Worm (Caenorhabditis elegans): ENCODE measurements around the gene R12B2.6.

R12B2.6 gene

DNA sequence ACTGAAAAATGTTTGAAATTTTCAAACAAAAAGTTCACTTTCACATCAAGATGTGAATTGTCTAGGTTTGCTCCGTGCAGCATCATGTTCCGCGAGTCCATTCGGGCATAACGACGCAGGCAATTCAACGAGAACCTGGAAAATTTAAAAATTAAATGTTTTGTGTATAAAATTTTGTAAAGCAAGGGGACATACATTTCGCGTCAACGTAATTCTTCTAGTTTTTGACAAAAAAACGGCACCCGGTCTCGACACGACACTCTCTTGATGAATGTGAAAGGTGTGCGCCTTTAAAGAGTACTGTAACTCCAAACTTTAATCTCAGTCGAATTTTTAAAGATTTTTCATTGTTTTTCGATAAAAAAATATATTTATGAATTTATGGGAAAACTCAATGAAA, at the start of gene R12B2.6:
Gene R12B2.6, minus strand, starts transcription at position 101 of the 400 bp plus-strand sequence.
- no peak for TF ChIP-seq blmp-1 (tag; optimal IDR thresholded peaks at IDR 0.05)
- TF ChIP-seq cnd-1 (tag; optimal IDR thresholded peaks at IDR 0.05): no peak
- no peak for TF ChIP-seq sptf-1 (tag; optimal IDR thresholded peaks at IDR 0.05)
- TF ChIP-seq nhr-2 (tag; optimal IDR thresholded peaks at IDR 0.05): no peak
- TF ChIP-seq nhr-28 (tag; optimal IDR thresholded peaks at IDR 0.05): no peak
- TF ChIP-seq mls-2 (tag; optimal IDR thresholded peaks at IDR 0.05): no peak
- TF ChIP-seq ces-1 (GFP tag; optimal IDR thresholded peaks at IDR 0.05): no peak
- TF ChIP-seq unc-62 (GFP tag; optimal IDR thresholded peaks at IDR 0.05): no peak
- TF ChIP-seq unc-39 (tag; optimal IDR thresholded peaks at IDR 0.05): no peak
- TF ChIP-seq elt-1 (tag; optimal IDR thresholded peaks at IDR 0.05; ENCODE audit: borderline replicate concordance, insufficient read depth): no peak
- no peak for TF ChIP-seq ceh-83 (GFP tag; optimal IDR thresholded peaks at IDR 0.05)
- no peak for TF ChIP-seq nhr-237 (tag; optimal IDR thresholded peaks at IDR 0.05)
- no peak for TF ChIP-seq ceh-43 (GFP tag; optimal IDR thresholded peaks at IDR 0.05)
- no peak for TF ChIP-seq snpc-4 (tag; optimal IDR thresholded peaks at IDR 0.05)
- no peak for TF ChIP-seq lin-13 (tag; optimal IDR thresholded peaks at IDR 0.05)
- no peak for TF ChIP-seq flh-1 (GFP tag; optimal IDR thresholded peaks at IDR 0.05)
- no peak for TF ChIP-seq ceh-39 (tag; optimal IDR thresholded peaks at IDR 0.05)
- no peak for TF ChIP-seq ztf-11 (tag; optimal IDR thresholded peaks at IDR 0.05)
- no peak for TF ChIP-seq lsy-2 (tag; optimal IDR thresholded peaks at IDR 0.05)

DNA sequence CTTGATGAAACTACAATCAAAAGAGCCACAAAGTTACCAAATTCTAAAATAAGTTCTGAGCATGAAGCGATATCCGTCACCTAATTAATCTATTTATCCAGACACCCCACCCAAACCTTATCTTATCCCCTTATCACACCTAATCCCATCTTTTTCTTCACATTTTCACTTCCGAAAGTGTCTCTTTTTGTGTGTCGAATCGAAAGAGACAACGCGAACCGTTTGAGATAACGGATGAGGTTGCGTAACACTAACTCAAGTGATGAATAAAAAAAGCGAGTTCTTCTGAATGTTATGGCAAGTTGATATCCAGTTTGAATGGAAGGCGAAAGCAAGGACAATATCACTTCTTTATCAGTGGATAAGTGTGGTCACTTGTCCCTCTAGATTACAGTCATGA, 49.6 kb upstream of the R12B2.6 start:
- TF ChIP-seq sem-2 (GFP tag; optimal IDR thresholded peaks at IDR 0.05) (no peak), mab-5 (tag; optimal IDR thresholded peaks at IDR 0.05) (no peak), nhr-2 (tag; optimal IDR thresholded peaks at IDR 0.05) (no peak), ztf-11 (tag; optimal IDR thresholded peaks at IDR 0.05) (no peak), hlh-1 (tag; optimal IDR thresholded peaks at IDR 0.05) (no peak), zip-8 (tag; optimal IDR thresholded peaks at IDR 0.05) (no peak), nhr-237 (tag; optimal IDR thresholded peaks at IDR 0.05) (no peak), ham-2 (GFP tag; optimal IDR thresholded peaks at IDR 0.05) (no peak), ceh-43 (GFP tag; optimal IDR thresholded peaks at IDR 0.05) (no peak), blmp-1 (tag; optimal IDR thresholded peaks at IDR 0.05) (no peak), ceh-39 (tag; optimal IDR thresholded peaks at IDR 0.05) (no peak), pha-4 (tag; optimal IDR thresholded peaks at IDR 0.05) (no peak)

DNA sequence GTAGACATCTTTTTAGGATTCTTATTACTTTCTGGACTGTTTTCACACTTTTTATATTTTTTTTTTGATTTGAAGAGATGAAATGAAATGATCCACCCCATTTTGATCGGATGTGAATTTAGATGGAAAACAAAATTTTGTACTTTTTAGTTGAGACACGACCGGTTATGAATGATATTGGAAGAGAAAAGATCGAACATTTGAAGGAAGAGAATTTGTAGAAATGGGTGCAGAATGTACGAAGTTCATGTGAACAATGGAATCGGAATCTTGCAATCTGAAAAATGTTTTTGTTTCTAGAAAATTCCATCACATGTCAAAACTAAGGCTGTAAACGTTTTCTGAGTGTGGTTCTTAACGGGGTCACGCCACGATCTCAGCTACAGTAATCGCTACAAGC, 48.9 kb upstream of the R12B2.6 start, which contains the start of gene F01F1.14:
Gene F01F1.14, minus strand, starts transcription at position 101 of the 400 bp plus-strand sequence.
- TF ChIP-seq unc-39 (tag; optimal IDR thresholded peaks at IDR 0.05): no peak
- no peak for TF ChIP-seq ham-2 (GFP tag; optimal IDR thresholded peaks at IDR 0.05)
- TF ChIP-seq snpc-4 (tag; optimal IDR thresholded peaks at IDR 0.05): no peak
- no peak for TF ChIP-seq ceh-43 (GFP tag; optimal IDR thresholded peaks at IDR 0.05)

DNA sequence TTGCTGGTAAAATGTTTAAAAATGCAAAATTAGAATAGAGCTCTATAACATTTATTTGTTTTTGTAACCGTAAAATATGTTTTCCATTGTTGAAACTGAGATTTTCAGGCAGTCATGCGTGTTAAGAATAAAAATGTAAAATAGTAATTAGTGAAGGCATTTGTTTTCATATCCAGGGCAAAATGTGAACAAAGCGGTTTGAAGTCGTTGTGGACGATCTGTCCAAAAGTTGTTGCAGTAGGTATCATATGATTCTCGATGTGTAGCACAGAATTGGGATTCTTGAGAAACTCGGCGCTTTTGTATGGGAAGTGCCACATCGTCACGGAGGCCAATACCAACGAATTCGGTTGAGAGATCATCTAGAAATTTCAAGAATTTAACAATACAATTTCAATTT, 48.3 kb upstream of the R12B2.6 start:
- TF ChIP-seq nhr-76 (tag; optimal IDR thresholded peaks at IDR 0.05) (no peak), ztf-11 (tag; optimal IDR thresholded peaks at IDR 0.05) (no peak), hlh-1 (tag; optimal IDR thresholded peaks at IDR 0.05) (no peak), cnd-1 (tag; optimal IDR thresholded peaks at IDR 0.05) (no peak), nhr-2 (tag; optimal IDR thresholded peaks at IDR 0.05) (no peak), lin-32 (GFP tag; optimal IDR thresholded peaks at IDR 0.05) (no peak), drap-1 (GFP tag; optimal IDR thresholded peaks at IDR 0.05) (no peak), ceh-43 (GFP tag; optimal IDR thresholded peaks at IDR 0.05) (no peak)

DNA sequence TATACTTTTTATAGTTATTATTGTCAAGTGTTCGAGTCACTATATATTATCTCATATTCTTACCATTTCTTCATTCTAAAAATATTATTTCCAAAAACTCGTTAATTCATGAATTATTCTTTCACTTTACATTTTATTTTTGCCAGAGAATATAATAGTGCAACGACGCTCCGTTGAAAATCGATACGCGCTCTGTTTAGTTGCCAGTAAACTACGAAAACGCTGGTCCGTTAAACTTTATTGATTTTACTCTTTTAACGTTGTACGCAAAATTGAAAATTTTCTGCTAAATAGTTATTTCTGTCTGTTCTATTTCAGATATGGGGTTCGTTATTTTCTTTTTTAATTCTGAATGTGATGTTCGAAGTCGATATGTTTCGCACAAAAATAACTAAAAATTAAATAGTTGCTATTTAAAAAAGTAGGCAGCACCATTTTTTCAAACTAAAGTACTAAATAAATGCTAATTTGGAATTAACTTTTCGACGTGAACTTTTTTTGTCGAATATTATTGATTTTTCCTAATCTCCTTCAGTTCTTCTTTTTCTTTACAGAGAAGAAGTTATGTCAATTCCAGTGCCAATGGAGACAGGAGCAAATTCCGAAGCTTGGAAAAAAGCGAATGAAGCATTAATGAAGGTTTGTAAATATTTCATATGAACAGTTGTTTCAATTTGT, 45.5 kb upstream of the R12B2.6 start, which contains the start of gene hpo-10:
Gene hpo-10, plus strand, starts transcription at position 199 of the 678 bp plus-strand sequence.
- TF ChIP-seq ceh-39 (tag; optimal IDR thresholded peaks at IDR 0.05) (peak; percentile 52), bed-3 (GFP tag; optimal IDR thresholded peaks at IDR 0.05) (no peak), cnd-1 (tag; optimal IDR thresholded peaks at IDR 0.05) (no peak), ces-1 (GFP tag; optimal IDR thresholded peaks at IDR 0.05) (peak; percentile 31)

DNA sequence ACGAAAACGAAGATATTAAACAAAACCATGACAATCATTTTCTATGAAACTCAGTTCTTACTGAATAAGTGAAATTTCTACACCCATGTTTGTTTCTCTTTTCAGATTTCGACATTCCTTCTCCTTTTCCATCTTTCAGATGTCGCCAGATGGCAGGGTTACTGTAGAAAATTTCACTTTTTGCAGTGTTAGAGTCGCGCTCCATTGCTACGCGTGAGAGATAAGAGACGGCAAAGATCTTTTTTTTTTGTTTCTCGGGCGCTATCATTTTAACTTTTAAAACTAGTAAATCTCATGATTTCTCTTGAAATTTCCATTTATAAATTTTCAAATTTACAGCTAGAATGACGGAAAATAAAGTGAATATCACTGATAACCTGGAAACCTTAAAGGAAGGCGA, 44.3 kb upstream of the R12B2.6 start, which contains the start of the genes mig-21 and F01F1.2:
Gene mig-21, minus strand, starts transcription at position 166 of the 400 bp plus-strand sequence.
Gene F01F1.2, plus strand, starts transcription at position 340 of the 400 bp plus-strand sequence.
- TF ChIP-seq mep-1 (tag; optimal IDR thresholded peaks at IDR 0.05) (no peak), unc-39 (tag; optimal IDR thresholded peaks at IDR 0.05) (no peak), M03D4.4 (tag; optimal IDR thresholded peaks at IDR 0.05) (no peak), snpc-4 (tag; optimal IDR thresholded peaks at IDR 0.05) (no peak), zip-8 (tag; optimal IDR thresholded peaks at IDR 0.05) (no peak), unc-62 (GFP tag; optimal IDR thresholded peaks at IDR 0.05) (no peak), ztf-11 (tag; optimal IDR thresholded peaks at IDR 0.05) (no peak), lsy-2 (tag; optimal IDR thresholded peaks at IDR 0.05) (peak; percentile 62)

Data from whole organism, mixed stage, embryonic.